Worm (Caenorhabditis elegans): ENCODE measurements around the gene T19H5.6.

The T19H5.6 gene

DNA sequence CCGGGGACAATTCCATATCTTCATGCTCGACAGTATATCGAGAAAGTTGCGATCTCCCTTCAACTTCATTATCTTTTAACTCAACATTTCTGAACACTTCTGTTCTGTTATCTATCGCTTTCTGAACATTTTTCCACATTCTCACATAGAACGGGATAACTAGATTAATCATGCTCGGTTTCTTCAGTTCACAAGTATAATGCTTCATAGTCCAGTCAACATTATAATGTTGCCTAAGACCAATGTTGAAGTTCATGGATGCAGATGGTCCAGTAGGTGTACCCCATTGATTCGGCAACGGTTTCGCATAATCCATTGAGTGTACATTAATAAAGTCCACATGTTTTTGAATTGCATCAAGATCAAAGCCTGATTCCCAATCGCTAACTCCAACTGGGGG, 31.2 kb downstream of the T19H5.6 start:
- TF ChIP-seq ceh-14 (tag; optimal IDR thresholded peaks at IDR 0.05) (no peak), zip-5 (tag; optimal IDR thresholded peaks at IDR 0.05) (no peak), pag-3 (tag; optimal IDR thresholded peaks at IDR 0.05; ENCODE audit: borderline replicate concordance) (no peak), pat-9 (tag; optimal IDR thresholded peaks at IDR 0.05) (no peak), ahr-1 (tag; optimal IDR thresholded peaks at IDR 0.05) (no peak), pha-4 (tag; optimal IDR thresholded peaks at IDR 0.05) (no peak), hlh-15 (tag; optimal IDR thresholded peaks at IDR 0.05) (no peak), fax-1 (tag; optimal IDR thresholded peaks at IDR 0.05) (no peak)

DNA sequence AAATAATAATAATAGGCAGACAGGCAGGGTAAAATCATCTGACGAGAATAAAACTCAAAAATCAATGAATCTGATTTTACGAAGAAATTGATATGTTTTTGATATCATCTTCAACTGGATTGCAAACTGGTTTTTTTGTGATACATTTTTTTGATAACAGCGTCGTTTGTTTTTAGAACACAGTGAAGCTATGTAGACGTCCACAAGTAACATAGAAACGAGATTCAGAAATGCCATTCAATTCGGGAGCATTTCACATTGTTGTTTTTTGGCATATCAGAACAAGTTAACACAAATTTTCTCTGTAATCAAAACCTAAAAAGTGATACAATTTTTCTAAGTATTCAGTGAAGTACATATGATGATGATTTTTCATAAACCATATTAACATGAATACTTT, 31.8 kb downstream of the T19H5.6 start, which contains the start of gene chil-13:
chil-13 (minus strand) TSS at position 101 of the 400 bp plus-strand sequence.
- no peak for TF ChIP-seq eyg-1 (tag; optimal IDR thresholded peaks at IDR 0.05)
- no peak for TF ChIP-seq gmeb-2 (tag; optimal IDR thresholded peaks at IDR 0.05)
- no peak for TF ChIP-seq F13H6.1 (tag; optimal IDR thresholded peaks at IDR 0.05)
- no peak for TF ChIP-seq T23F11.4 (GFP tag; optimal IDR thresholded peaks at IDR 0.05)
- TF ChIP-seq Y22D7AL.16 (tag; optimal IDR thresholded peaks at IDR 0.05) = no peak
- TF ChIP-seq ceh-9 (tag; optimal IDR thresholded peaks at IDR 0.05) = no peak
- no peak for TF ChIP-seq ceh-14 (tag; optimal IDR thresholded peaks at IDR 0.05)
- TF ChIP-seq fkh-10 (GFP tag; optimal IDR thresholded peaks at IDR 0.05) = no peak
- TF ChIP-seq ceh-19 (GFP tag; optimal IDR thresholded peaks at IDR 0.05) = no peak
- TF ChIP-seq tbx-2 (tag; optimal IDR thresholded peaks at IDR 0.05) = no peak
- no peak for TF ChIP-seq madf-2 (tag; optimal IDR thresholded peaks at IDR 0.05)
- no peak for TF ChIP-seq fax-1 (tag; optimal IDR thresholded peaks at IDR 0.05)
- no peak for TF ChIP-seq ttx-3 (tag; optimal IDR thresholded peaks at IDR 0.05)
- TF ChIP-seq ceh-30 (tag; optimal IDR thresholded peaks at IDR 0.05) = no peak
- TF ChIP-seq che-1 (tag; optimal IDR thresholded peaks at IDR 0.05) = no peak
- TF ChIP-seq K02D7.2 (tag; optimal IDR thresholded peaks at IDR 0.05) = no peak
- no peak for TF ChIP-seq pax-1 (tag; optimal IDR thresholded peaks at IDR 0.05)
- no peak for TF ChIP-seq ceh-34 (tag; optimal IDR thresholded peaks at IDR 0.05)

DNA sequence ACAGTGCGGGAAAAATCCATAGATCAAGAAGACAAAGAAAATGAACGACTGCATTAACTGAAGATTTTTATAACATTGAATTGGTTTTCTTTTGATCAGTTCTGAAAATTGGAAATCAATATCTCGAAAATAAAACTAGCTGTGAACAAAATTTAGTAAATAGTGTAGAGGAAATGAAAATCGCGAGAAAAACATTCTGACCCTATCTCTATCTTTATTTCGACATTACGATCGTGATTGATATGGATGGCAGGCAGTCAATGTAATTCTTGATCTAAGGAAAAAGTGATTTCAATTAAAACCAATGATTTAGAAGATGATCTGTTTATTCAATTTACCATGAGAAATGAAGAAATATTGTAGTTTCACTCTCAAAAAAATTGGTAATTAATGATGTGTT, 34.0 kb downstream of the T19H5.6 start, which contains the start of gene kin-16:
kin-16 (minus strand) TSS at position 101 of the 400 bp plus-strand sequence.
- TF ChIP-seq ref-2 (tag; optimal IDR thresholded peaks at IDR 0.05) = no peak
- no peak for TF ChIP-seq nfya-1 (tag; optimal IDR thresholded peaks at IDR 0.05)
- no peak for TF ChIP-seq ceh-6 (GFP tag; optimal IDR thresholded peaks at IDR 0.05)
- no peak for TF ChIP-seq pha-2 (tag; optimal IDR thresholded peaks at IDR 0.05)
- no peak for TF ChIP-seq pqm-1 (tag; optimal IDR thresholded peaks at IDR 0.05)
- TF ChIP-seq ceh-48 (tag; optimal IDR thresholded peaks at IDR 0.05) = no peak

DNA sequence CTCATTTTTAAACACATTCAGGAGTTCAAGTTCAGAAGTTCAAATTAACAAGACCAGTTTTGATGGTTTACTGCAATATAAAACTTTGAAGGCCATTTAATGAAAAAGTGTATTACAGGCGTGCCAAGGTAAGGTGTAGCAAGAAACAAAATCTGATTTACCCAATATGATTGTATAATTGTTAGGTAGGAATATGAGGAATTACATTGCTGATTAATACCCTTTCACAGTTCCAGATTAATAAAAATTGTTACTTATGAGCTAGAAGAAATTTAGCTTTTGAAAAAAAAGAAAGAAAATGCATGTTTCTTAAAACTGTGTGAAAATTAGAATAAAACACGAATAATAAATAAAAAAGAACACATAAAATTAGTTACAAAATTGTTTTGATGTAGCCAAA, 36.4 kb downstream of the T19H5.6 start, which contains the start of gene kin-15:
kin-15 (minus strand) TSS at position 101 of the 400 bp plus-strand sequence.
- TF ChIP-seq unc-42 (tag; optimal IDR thresholded peaks at IDR 0.05) = no peak
- TF ChIP-seq odd-2 (tag; optimal IDR thresholded peaks at IDR 0.05) = no peak
- TF ChIP-seq hlh-30 (tag; optimal IDR thresholded peaks at IDR 0.05; ENCODE audit: insufficient read depth) = no peak
- TF ChIP-seq npax-4 (tag; optimal IDR thresholded peaks at IDR 0.05) = no peak
- no peak for TF ChIP-seq ceh-22 (tag; optimal IDR thresholded peaks at IDR 0.05)
- no peak for TF ChIP-seq hlh-6 (tag; optimal IDR thresholded peaks at IDR 0.05)
- TF ChIP-seq ahr-1 (tag; optimal IDR thresholded peaks at IDR 0.05) = no peak
- no peak for TF ChIP-seq pros-1 (tag; optimal IDR thresholded peaks at IDR 0.05)

DNA sequence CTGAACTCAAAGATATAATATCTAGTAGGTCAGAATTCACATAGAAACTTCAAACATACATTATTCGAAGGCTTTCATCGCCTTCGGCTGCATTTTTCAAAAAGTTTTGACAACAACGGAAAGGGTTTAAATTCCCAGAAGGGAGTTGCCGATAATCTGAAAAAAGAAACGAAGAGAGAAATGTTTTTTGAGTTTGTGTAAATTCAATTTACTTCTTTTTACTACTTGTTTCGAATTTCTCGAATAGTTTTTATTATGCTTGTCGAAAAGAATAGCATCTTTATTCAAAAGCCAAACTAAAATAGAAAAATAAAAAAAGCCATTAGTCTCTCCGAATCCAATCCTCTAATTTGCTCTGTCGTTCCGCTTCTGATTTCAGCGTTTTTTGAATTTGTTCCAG, 38.9 kb downstream of the T19H5.6 start:
- no peak for TF ChIP-seq ref-2 (tag; optimal IDR thresholded peaks at IDR 0.05)
- no peak for TF ChIP-seq hlh-30 (tag; optimal IDR thresholded peaks at IDR 0.05; ENCODE audit: insufficient read depth)
- TF ChIP-seq ahr-1 (tag; optimal IDR thresholded peaks at IDR 0.05) = no peak
- TF ChIP-seq ceh-18 (tag; optimal IDR thresholded peaks at IDR 0.05) = no peak
